Worm (Caenorhabditis elegans): Measurements from ENCODE around the gene C25E10.8.

DNA sequence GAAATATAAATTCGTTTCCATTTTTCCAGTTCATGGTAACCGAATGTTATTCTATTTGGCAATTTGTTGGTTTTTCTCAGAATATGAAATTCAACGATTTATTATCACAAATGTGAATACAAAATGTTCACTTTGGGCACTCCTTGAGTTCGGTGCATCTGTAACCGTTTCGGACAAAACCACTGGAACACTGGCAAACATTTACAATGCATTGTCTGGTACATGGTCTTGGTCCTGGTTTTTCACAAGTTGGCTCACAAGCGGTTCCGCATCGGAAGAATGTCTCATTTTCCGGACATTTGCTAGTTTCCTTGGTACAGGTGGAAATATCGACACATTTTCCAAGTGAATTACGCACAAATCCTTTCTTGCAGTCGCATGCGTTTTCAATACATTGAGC is 634 bp downstream of the C25E10.8 start:
- TF ChIP-seq ceh-14 (tag; optimal IDR thresholded peaks at IDR 0.05) (no peak), hlh-13 (GFP tag; optimal IDR thresholded peaks at IDR 0.05) (no peak), pag-3 (tag; optimal IDR thresholded peaks at IDR 0.05; ENCODE audit: borderline replicate concordance) (no peak), pqm-1 (tag; optimal IDR thresholded peaks at IDR 0.05) (no peak), ceh-22 (tag; optimal IDR thresholded peaks at IDR 0.05) (no peak), fkh-10 (GFP tag; optimal IDR thresholded peaks at IDR 0.05) (no peak), T23F11.4 (GFP tag; optimal IDR thresholded peaks at IDR 0.05) (no peak)
